Fruit fly (Drosophila melanogaster) whole organism, prepupa: ENCODE data around the gene DCAF12.

Source experiments
- CG10631 ChIP-seq: fragments of 200-800 bp; sonication (Bioruptor generic); optimal IDR thresholded peaks from 2 replicates; lab custom pipeline; 2016; ENCODE audit warnings: missing biosample characterization, missing genetic modification characterization
- CG10669 ChIP-seq: fragments of 200-800 bp; sonication (Bioruptor generic); optimal IDR thresholded peaks from 3 replicates; lab custom pipeline; 2018; ENCODE audit warnings: missing biosample characterization, mild to moderate bottlenecking, missing genetic modification characterization, moderate library complexity
- CG11294 ChIP-seq: fragments of 200-800 bp; sonication (Bioruptor generic); IDR thresholded peaks from 2 replicates; pipeline ENCODE4 v1.3.6; 2022; ENCODE audit warnings: missing biosample characterization, missing genetic modification characterization
- CG11762 ChIP-seq: fragments of 200-800 bp; sonication (Bioruptor generic); optimal IDR thresholded peaks from 3 replicates; lab custom pipeline; 2016; ENCODE audit warnings: missing biosample characterization, missing genetic modification characterization; ENCODE audit not compliant: insufficient read depth
- CG11902 ChIP-seq: fragments of 200-800 bp; sonication (Bioruptor generic); optimal IDR thresholded peaks from 3 replicates; lab custom pipeline; 2016; ENCODE audit warnings: missing biosample characterization, missing genetic modification characterization
- CG15336 ChIP-seq: fragments of 200-800 bp; sonication (Bioruptor generic); IDR thresholded peaks from 2 replicates; pipeline ENCODE4 v1.3.6; 2022; ENCODE audit warnings: missing biosample characterization, missing genetic modification characterization
- CG1621 ChIP-seq: fragments of 200-800 bp; sonication (Bioruptor generic); optimal IDR thresholded peaks from 3 replicates; lab custom pipeline; 2018; ENCODE audit warnings: missing biosample characterization, mild to moderate bottlenecking, missing genetic modification characterization
- CG16779 ChIP-seq: fragments of 200-800 bp; sonication (Bioruptor generic); optimal IDR thresholded peaks from 3 replicates; lab custom pipeline; 2017; ENCODE audit warnings: missing biosample characterization, mild to moderate bottlenecking, missing genetic modification characterization
- CG32006 ChIP-seq: fragments of 200-800 bp; sonication (Bioruptor generic); optimal IDR thresholded peaks from 3 replicates; lab custom pipeline; 2017; ENCODE audit warnings: missing biosample characterization, mild to moderate bottlenecking, missing genetic modification characterization
- CG34406 ChIP-seq: fragments of 200-800 bp; sonication (Bioruptor generic); optimal IDR thresholded peaks from 3 replicates; lab custom pipeline; 2016; ENCODE audit warnings: missing biosample characterization, missing genetic modification characterization
- CG4318 ChIP-seq: fragments of 200-800 bp; sonication (Bioruptor generic); optimal IDR thresholded peaks from 3 replicates; lab custom pipeline; 2017; ENCODE audit warnings: missing biosample characterization, mild to moderate bottlenecking, missing genetic modification characterization
- CG6163 ChIP-seq: fragments of 200-800 bp; sonication (Bioruptor generic); IDR thresholded peaks from 3 replicates; pipeline ENCODE4 v1.3.6; 2022; ENCODE audit warnings: missing biosample characterization, missing genetic modification characterization
- CG6808 ChIP-seq: fragments of 200-800 bp; sonication (Bioruptor generic); optimal IDR thresholded peaks from 3 replicates; lab custom pipeline; 2017; ENCODE audit warnings: missing biosample characterization, missing genetic modification characterization, mild to moderate bottlenecking, moderate library complexity, missing genetic modification reagents
- CG6854 ChIP-seq: fragments of 200-800 bp; sonication (Bioruptor generic); optimal IDR thresholded peaks from 2 replicates; lab custom pipeline; 2017; ENCODE audit warnings: missing biosample characterization, mild to moderate bottlenecking, missing genetic modification characterization
- CG8119 ChIP-seq: fragments of 200-800 bp; sonication (Bioruptor generic); IDR thresholded peaks from 3 replicates; pipeline ENCODE4 v1.3.6; 2022; ENCODE audit warnings: missing biosample characterization, missing genetic modification characterization
- CG9139 ChIP-seq: fragments of 200-800 bp; sonication (Bioruptor generic); optimal IDR thresholded peaks from 3 replicates; lab custom pipeline; 2017; ENCODE audit warnings: missing biosample characterization, mild to moderate bottlenecking, missing genetic modification characterization
- Eip75B ChIP-seq: fragments of 200-800 bp; sonication (Bioruptor generic); optimal IDR thresholded peaks from 3 replicates; lab custom pipeline; 2016; ENCODE audit warnings: missing biosample characterization, missing genetic modification characterization
- Eip78C ChIP-seq: fragments of 200-800 bp; sonication (Bioruptor generic); peaks from one replicate; lab custom pipeline; 2016; ENCODE audit warnings: missing biosample characterization, missing genetic modification characterization
- Ets21C ChIP-seq: fragments of 200-800 bp; sonication (Bioruptor generic); optimal IDR thresholded peaks from 3 replicates; lab custom pipeline; 2016; ENCODE audit warnings: missing biosample characterization, missing genetic modification characterization
- Ets96B ChIP-seq: fragments of 200-800 bp; optimal IDR thresholded peaks from 2 replicates; lab custom pipeline; 2019; ENCODE audit warnings: missing biosample characterization, mild to moderate bottlenecking, missing genetic modification characterization, moderate library complexity
- Gug ChIP-seq: fragments of 200-800 bp; sonication (Bioruptor generic); IDR thresholded peaks from 2 replicates; pipeline ENCODE4 v1.3.6; 2022; ENCODE audit warnings: missing biosample characterization, missing genetic modification characterization
- Hr38 ChIP-seq: sonication (Bioruptor generic); optimal IDR thresholded peaks from 2 replicates; lab custom pipeline; 2016; ENCODE audit warnings: missing biosample characterization, missing genetic modification characterization
- Hr4 ChIP-seq: fragments of 200-800 bp; sonication (Bioruptor generic); optimal IDR thresholded peaks from 3 replicates; lab custom pipeline; 2016; ENCODE audit warnings: missing biosample characterization, missing genetic modification characterization
- Lpt ChIP-seq: fragments of 200-800 bp; sonication (Bioruptor generic); optimal IDR thresholded peaks from 3 replicates; lab custom pipeline; 2016; ENCODE audit warnings: missing biosample characterization, missing genetic modification characterization
- Met ChIP-seq: fragments of 200-800 bp; sonication (Bioruptor generic); optimal IDR thresholded peaks from 3 replicates; lab custom pipeline; 2016; ENCODE audit warnings: missing biosample characterization, missing genetic modification characterization
- Smox ChIP-seq: fragments of 200-800 bp; sonication (Bioruptor generic); optimal IDR thresholded peaks from 3 replicates; lab custom pipeline; 2016; ENCODE audit warnings: missing biosample characterization, missing genetic modification characterization
- Sox102F ChIP-seq: fragments of 200-800 bp; sonication (Bioruptor generic); optimal IDR thresholded peaks from 2 replicates; lab custom pipeline; 2016; ENCODE audit warnings: missing biosample characterization, mild to moderate bottlenecking, missing genetic modification characterization
- Sox14 ChIP-seq: fragments of 200-800 bp; sonication (Bioruptor generic); optimal IDR thresholded peaks from 3 replicates; lab custom pipeline; 2016; ENCODE audit warnings: missing biosample characterization, missing genetic modification characterization
- Sox15 ChIP-seq: fragments of 200-800 bp; sonication (Bioruptor generic); optimal IDR thresholded peaks from 3 replicates; lab custom pipeline; 2016; ENCODE audit warnings: missing biosample characterization, missing genetic modification characterization
- achi ChIP-seq: fragments of 200-800 bp; sonication (Bioruptor generic); optimal IDR thresholded peaks from 3 replicates; lab custom pipeline; 2016; ENCODE audit warnings: missing biosample characterization, missing genetic modification characterization
- acj6 ChIP-seq: fragments of 200-800 bp; sonication (Bioruptor generic); optimal IDR thresholded peaks from 3 replicates; lab custom pipeline; 2016; ENCODE audit warnings: missing biosample characterization, missing genetic modification characterization
- cyc ChIP-seq: fragments of 200-800 bp; sonication (Bioruptor generic); optimal IDR thresholded peaks from 3 replicates; lab custom pipeline; 2016; ENCODE audit warnings: missing biosample characterization, missing genetic modification characterization
- dac ChIP-seq: fragments of 200-800 bp; sonication (Bioruptor generic); optimal IDR thresholded peaks from 2 replicates; lab custom pipeline; 2017; ENCODE audit warnings: missing biosample characterization, mild to moderate bottlenecking, missing genetic modification characterization
- dsx ChIP-seq: fragments of 200-800 bp; optimal IDR thresholded peaks from 3 replicates; lab custom pipeline; 2019; ENCODE audit warnings: missing biosample characterization, mild to moderate bottlenecking, missing genetic modification characterization, moderate library complexity; ENCODE audit not compliant: poor library complexity, severe bottlenecking
- eg ChIP-seq: fragments of 200-800 bp; sonication (Bioruptor generic); IDR thresholded peaks from 3 replicates; pipeline ENCODE4 v1.3.6; 2022; ENCODE audit warnings: missing biosample characterization, missing genetic modification characterization
- esn ChIP-seq: fragments of 200-800 bp; sonication (Bioruptor generic); optimal IDR thresholded peaks from 2 replicates; lab custom pipeline; 2016; ENCODE audit warnings: missing biosample characterization, mild to moderate bottlenecking, missing genetic modification characterization, moderate library complexity
- fd85E ChIP-seq: fragments of 200-800 bp; sonication (Bioruptor generic); optimal IDR thresholded peaks from 3 replicates; lab custom pipeline; 2016; ENCODE audit warnings: missing biosample characterization, missing genetic modification characterization
- lz ChIP-seq: fragments of 200-800 bp; sonication (Bioruptor generic); optimal IDR thresholded peaks from 3 replicates; lab custom pipeline; 2016; ENCODE audit warnings: missing biosample characterization, missing genetic modification characterization
- net ChIP-seq: fragments of 200-800 bp; sonication (Bioruptor generic); optimal IDR thresholded peaks from 3 replicates; lab custom pipeline; 2016; ENCODE audit warnings: missing biosample characterization, missing genetic modification characterization
- salr ChIP-seq, 2 experiments: fragments of 200-800 bp; sonication (Bioruptor generic); optimal IDR thresholded peaks; 3 replicates each; lab custom pipeline; 2016 to 2018; ENCODE audit warnings: missing biosample characterization in 2 of 2, missing genetic modification characterization in 2 of 2, mild to moderate bottlenecking in 1 of 2
- ss ChIP-seq, 2 experiments: fragments of 200-800 bp; sonication (Bioruptor generic); optimal IDR thresholded peaks; 2 replicates in 1 of 2; 3 replicates in 1 of 2; lab custom pipeline; 2017 to 2018; ENCODE audit warnings: mild to moderate bottlenecking in 2 of 2, missing biosample characterization in 2 of 2, missing genetic modification characterization in 2 of 2, moderate library complexity in 1 of 2
- svp ChIP-seq: fragments of 200-800 bp; sonication (Bioruptor generic); peaks from one replicate; lab custom pipeline; 2016; ENCODE audit warnings: missing biosample characterization, missing genetic modification characterization
- topi ChIP-seq: fragments of 200-800 bp; sonication (Bioruptor generic); optimal IDR thresholded peaks from 3 replicates; lab custom pipeline; 2016; ENCODE audit warnings: missing biosample characterization, missing genetic modification characterization
- vri ChIP-seq: fragments of 200-800 bp; sonication (Bioruptor generic); optimal IDR thresholded peaks from 3 replicates; lab custom pipeline; 2016; ENCODE audit warnings: missing biosample characterization, mild to moderate bottlenecking, missing genetic modification characterization

The DCAF12 gene

dm6 chr3R:11977336-11977678 lies 39.5 kb downstream of the DCAF12 start (continued):
- no peak for TF ChIP-seq Hr38 (GFP tag; lab: Kevin White, UChicago)
- peak; percentile 75 for TF ChIP-seq svp (GFP tag; lab: Kevin White, UChicago)
- TF ChIP-seq dac (GFP tag; lab: Kevin White, UChicago) = no peak
- TF ChIP-seq CG11902 (GFP tag; lab: Kevin White, UChicago) = no peak
- TF ChIP-seq CG32006 (GFP tag; lab: Kevin White, UChicago) = peak; percentile 55
- no peak for TF ChIP-seq Smox
- TF ChIP-seq Met = no peak
- no peak for TF ChIP-seq CG11762 (GFP tag; lab: Kevin White, UChicago)
- TF ChIP-seq CG34406 = peak; percentile 18
- no peak for TF ChIP-seq Lpt (GFP tag; lab: Kevin White, UChicago)
- no peak for TF ChIP-seq Gug
- no peak for TF ChIP-seq CG10631 (GFP tag; lab: Kevin White, UChicago)
- peak; percentile 38 for TF ChIP-seq achi (GFP tag; lab: Kevin White, UChicago)
- TF ChIP-seq cyc (GFP tag; lab: Kevin White, UChicago) = no peak
- TF ChIP-seq salr (GFP tag; optimal IDR thresholded peaks at IDR 0.05; lab: Kevin White, UChicago) = peak in 1 of 2 experiments; percentile 18
- TF ChIP-seq Sox102F (GFP tag; lab: Kevin White, UChicago) = no peak
- TF ChIP-seq, all 60 proteins: peak for 18

- TF ChIP-seq lz (no peak), fd85E (peak; percentile 27), Sox102F (GFP tag; lab: Kevin White, UChicago) (peak; percentile 27), Eip75B (GFP tag; lab: Kevin White, UChicago) (peak; percentile 49), CG6854 (GFP tag; lab: Kevin White, UChicago) (peak; percentile 57), eg (no peak), dsx (peak; percentile 15), topi (peak; percentile 4), Eip78C (GFP tag; lab: Kevin White, UChicago) (peak; percentile 77), vri (peak; percentile 67), ss (GFP tag; optimal IDR thresholded peaks at IDR 0.05; lab: Kevin White, UChicago) (peak; percentile 22 to 59), CG9139 (GFP tag; lab: Kevin White, UChicago) (peak; percentile 59), Sox15 (GFP tag; lab: Kevin White, UChicago) (no peak), CG11762 (GFP tag; lab: Kevin White, UChicago) (no peak)
Observed at dm6 chr3R:11976556-11977335, 40.1 kb downstream of the DCAF12 start, which contains the start of gene CG10005. TSS of gene CG10005 (minus strand) at chr3R:11977197.

- TF ChIP-seq acj6 (GFP tag; lab: Kevin White, UChicago) (peak; percentile 33), CG15336 (GFP tag; lab: Robert Waterston, UW) (0 out of 2 replicates have a peak, but pooled peaks have one; percentile 25), dsx (peak; percentile 24), CG8119 (GFP tag; lab: Robert Waterston, UW) (no peak), Ets21C (GFP tag; lab: Kevin White, UChicago) (no peak), Hr4 (peak; percentile 6), CG16779 (no peak), CG4318 (GFP tag; lab: Kevin White, UChicago) (no peak), salr (GFP tag; optimal IDR thresholded peaks at IDR 0.05; lab: Kevin White, UChicago) (no peak), svp (GFP tag; lab: Kevin White, UChicago) (peak; percentile 84), CG32006 (GFP tag; lab: Kevin White, UChicago) (no peak), topi (peak; percentile 55), CG1621 (tag; lab: Kevin White, UChicago) (peak; percentile 45), Smox (no peak), CG10631 (GFP tag; lab: Kevin White, UChicago) (peak; percentile 17), net (GFP tag; lab: Kevin White, UChicago) (peak; percentile 33), Sox14 (GFP tag; lab: Kevin White, UChicago) (peak; percentile 80), CG6163 (peak; percentile 63; the same call in 2 of the 3 replicates), achi (GFP tag; lab: Kevin White, UChicago) (peak; percentile 20), eg (no peak), esn (GFP tag; lab: Kevin White, UChicago) (peak; percentile 59), Met (peak; percentile 58), CG10669 (peak; percentile 1), Eip78C (GFP tag; lab: Kevin White, UChicago) (peak; percentile 76), fd85E (no peak), lz (peak; percentile 56), CG11762 (GFP tag; lab: Kevin White, UChicago) (peak; percentile 2), Ets96B (tag; lab: Kevin White, UChicago) (peak; percentile 47), CG11294 (GFP tag; lab: Robert Waterston, UW) (no peak), cyc (GFP tag; lab: Kevin White, UChicago) (peak; percentile 63), Gug (no peak), CG6808 (GFP tag; lab: Kevin White, UChicago) (peak; percentile 25)
Observed at dm6 chr3R:11974631-11975030, 42.2 kb downstream of the DCAF12 start, which contains the start of gene Tango9. TSS of gene Tango9 (minus strand) at chr3R:11974910.
